Fruit fly (Drosophila melanogaster) whole organism, embryonic: Measurements from ENCODE around the gene CG1971.

ENCODE experiments used
- ATbp ChIP-seq: fragments of 200-800 bp; sonication (Bioruptor generic); optimal IDR thresholded peaks from 2 replicates; lab custom pipeline; 2017; ENCODE audit warnings: missing biosample characterization, mild to moderate bottlenecking, missing genetic modification characterization, missing genetic modification reagents
- Antp ChIP-seq: fragments of 200-800 bp; sonication (Bioruptor generic); optimal IDR thresholded peaks from 3 replicates; lab custom pipeline; 2016; ENCODE audit warnings: missing biosample characterization, missing genetic modification characterization
- Asciz ChIP-seq: fragments of 200-800 bp; sonication (Bioruptor generic); optimal IDR thresholded peaks from 2 replicates; lab custom pipeline; 2017; ENCODE audit warnings: missing biosample characterization, mild to moderate bottlenecking, missing genetic modification characterization, missing genetic modification reagents
- BEAF-32 ChIP-seq: fragments of 200-800 bp; sonication (Bioruptor generic); optimal IDR thresholded peaks from 3 replicates; lab custom pipeline; 2017; ENCODE audit warnings: missing biosample characterization, missing genetic modification characterization, mild to moderate bottlenecking, moderate library complexity, missing genetic modification reagents
- CG10209 ChIP-seq: fragments of 200-800 bp; sonication (Bioruptor generic); optimal IDR thresholded peaks from 3 replicates; lab custom pipeline; 2017; ENCODE audit warnings: missing biosample characterization, mild to moderate bottlenecking, missing genetic modification characterization, missing genetic modification reagents
- CG10321 ChIP-seq: fragments of 200-800 bp; sonication (Bioruptor generic); IDR thresholded peaks from 2 replicates; pipeline ENCODE4 v1.3.6; 2022; ENCODE audit warnings: missing biosample characterization, missing genetic modification characterization
- CG12071 ChIP-seq: fragments of 200-800 bp; sonication (Bioruptor generic); optimal IDR thresholded peaks from 3 replicates; lab custom pipeline; 2018; ENCODE audit warnings: missing biosample characterization, mild to moderate bottlenecking, missing genetic modification characterization
- CG12104 ChIP-seq: fragments of 200-800 bp; sonication (Bioruptor generic); optimal IDR thresholded peaks from 3 replicates; lab custom pipeline; 2016; ENCODE audit warnings: missing biosample characterization, missing genetic modification characterization
- CG12299 ChIP-seq: fragments of 200-800 bp; sonication (Bioruptor generic); optimal IDR thresholded peaks from 2 replicates; lab custom pipeline; 2018; ENCODE audit warnings: missing biosample characterization, mild to moderate bottlenecking, missing genetic modification characterization
- CG1233 ChIP-seq: fragments of 200-800 bp; sonication (Bioruptor generic); optimal IDR thresholded peaks from 4 replicates; lab custom pipeline; 2018; ENCODE audit warnings: missing biosample characterization, mild to moderate bottlenecking, missing genetic modification characterization
- CG15514 ChIP-seq: fragments of 200-800 bp; sonication (Bioruptor generic); optimal IDR thresholded peaks from 3 replicates; lab custom pipeline; 2017; ENCODE audit warnings: missing biosample characterization, missing genetic modification characterization, mild to moderate bottlenecking, moderate library complexity, missing genetic modification reagents
- CG15601 ChIP-seq: fragments of 200-800 bp; sonication (Bioruptor generic); optimal IDR thresholded peaks from 3 replicates; lab custom pipeline; 2019; ENCODE audit warnings: missing biosample characterization, mild to moderate bottlenecking, missing genetic modification characterization, moderate library complexity
- CG2875 ChIP-seq: fragments of 200-800 bp; sonication (Bioruptor generic); optimal IDR thresholded peaks from 2 replicates; lab custom pipeline; 2017; ENCODE audit warnings: missing biosample characterization, mild to moderate bottlenecking, missing genetic modification characterization, missing genetic modification reagents
- CG30431 ChIP-seq: fragments of 200-800 bp; sonication (Bioruptor generic); optimal IDR thresholded peaks from 2 replicates; lab custom pipeline; 2017; ENCODE audit warnings: missing biosample characterization, missing genetic modification characterization
- CG32532 ChIP-seq: fragments of 200-800 bp; sonication (Bioruptor generic); IDR thresholded peaks from 2 replicates; pipeline ENCODE4 v1.3.6; 2022; ENCODE audit warnings: missing biosample characterization, missing genetic modification characterization
- CG3407 ChIP-seq: fragments of 200-800 bp; sonication (Bioruptor generic); optimal IDR thresholded peaks from 2 replicates; lab custom pipeline; 2018; ENCODE audit warnings: missing biosample characterization, mild to moderate bottlenecking, missing genetic modification characterization
- CG4707 ChIP-seq: fragments of 200-800 bp; sonication (Bioruptor generic); optimal IDR thresholded peaks from 2 replicates; lab custom pipeline; 2018; ENCODE audit warnings: missing biosample characterization, mild to moderate bottlenecking, missing genetic modification characterization, moderate library complexity
- CG4730 ChIP-seq: fragments of 200-800 bp; sonication (Bioruptor generic); IDR thresholded peaks from 2 replicates; pipeline ENCODE4 v1.3.6; 2022; ENCODE audit warnings: missing biosample characterization, missing genetic modification characterization
- CG6765 ChIP-seq: fragments of 200-800 bp; sonication (Bioruptor generic); optimal IDR thresholded peaks from 3 replicates; lab custom pipeline; 2017; ENCODE audit warnings: missing biosample characterization, mild to moderate bottlenecking, missing genetic modification characterization
- CG6813 ChIP-seq: fragments of 200-800 bp; sonication (Bioruptor generic); optimal IDR thresholded peaks from 2 replicates; lab custom pipeline; 2017; ENCODE audit warnings: missing biosample characterization, missing genetic modification characterization, mild to moderate bottlenecking, moderate library complexity, missing genetic modification reagents
- CG7786 ChIP-seq: fragments of 200-800 bp; sonication (Bioruptor generic); optimal IDR thresholded peaks from 2 replicates; lab custom pipeline; 2016; ENCODE audit warnings: missing biosample characterization, missing genetic modification characterization
- CG7987 ChIP-seq: fragments of 200-800 bp; sonication (Bioruptor generic); optimal IDR thresholded peaks from 2 replicates; lab custom pipeline; 2018; ENCODE audit warnings: missing biosample characterization, mild to moderate bottlenecking, missing genetic modification characterization, moderate library complexity
- Dbx ChIP-seq: fragments of 200-800 bp; sonication (Bioruptor generic); IDR thresholded peaks from 3 replicates; pipeline ENCODE4 v1.3.6; 2022; ENCODE audit warnings: missing biosample characterization, missing genetic modification characterization
- Fer3 ChIP-seq: fragments of 200-800 bp; sonication (Bioruptor generic); optimal IDR thresholded peaks from 2 replicates; lab custom pipeline; 2018; ENCODE audit warnings: missing biosample characterization, mild to moderate bottlenecking, missing genetic modification characterization, moderate library complexity
- Hr3 ChIP-seq: fragments of 200-800 bp; sonication (Bioruptor generic); optimal IDR thresholded peaks from 3 replicates; lab custom pipeline; 2016; ENCODE audit warnings: missing biosample characterization, missing genetic modification characterization
- Hr78 ChIP-seq, 2 experiments: fragments of 200-800 bp in 1 of 2; fragments of >200 bp in 1 of 2; sonication (Bioruptor generic) in 1 of 2; optimal IDR thresholded peaks; 2 replicates each; lab custom pipeline; 2017 to 2019; ENCODE audit warnings: missing biosample characterization in 2 of 2, missing genetic modification characterization in 2 of 2, mild to moderate bottlenecking in 1 of 2, moderate library complexity in 1 of 2
- MESR4 ChIP-seq: fragments of 200-800 bp; sonication (Bioruptor generic); optimal IDR thresholded peaks from 2 replicates; lab custom pipeline; 2018; ENCODE audit warnings: missing biosample characterization, mild to moderate bottlenecking, missing genetic modification characterization, moderate library complexity
- Mrtf ChIP-seq: fragments of 200-800 bp; sonication (Bioruptor generic); IDR thresholded peaks from 3 replicates; pipeline ENCODE4 v1.3.6; 2022; ENCODE audit warnings: missing biosample characterization, missing genetic modification characterization
- Pdp1 ChIP-seq, 2 experiments: fragments of 200-800 bp; sonication (Bioruptor generic); optimal IDR thresholded peaks; 3 replicates each; lab custom pipeline; 2016; ENCODE audit warnings: missing biosample characterization in 2 of 2, missing genetic modification characterization in 2 of 2, mild to moderate bottlenecking in 1 of 2, moderate library complexity in 1 of 2
- Rfx ChIP-seq: fragments of 200-800 bp; sonication (Bioruptor generic); IDR thresholded peaks from 2 replicates; pipeline ENCODE4 v1.3.6; 2022; ENCODE audit warnings: missing biosample characterization, missing genetic modification characterization
- Six4 ChIP-seq: fragments of 200-800 bp; sonication (Bioruptor generic); optimal IDR thresholded peaks from 2 replicates; lab custom pipeline; 2016; ENCODE audit warnings: missing biosample characterization, missing genetic modification characterization
- Spps ChIP-seq: fragments of 200-800 bp; sonication (Bioruptor generic); optimal IDR thresholded peaks from 2 replicates; lab custom pipeline; 2018; ENCODE audit warnings: missing biosample characterization, mild to moderate bottlenecking, missing genetic modification characterization
- btn ChIP-seq: fragments of 200-800 bp; sonication (Bioruptor generic); optimal IDR thresholded peaks from 2 replicates; lab custom pipeline; 2016; ENCODE audit warnings: missing biosample characterization, missing genetic modification characterization
- caup ChIP-seq: fragments of 200-800 bp; sonication (Bioruptor generic); optimal IDR thresholded peaks from 3 replicates; lab custom pipeline; 2017; ENCODE audit warnings: missing biosample characterization, mild to moderate bottlenecking, missing genetic modification characterization, moderate library complexity; ENCODE audit not compliant: severe bottlenecking
- ci ChIP-seq: fragments of 200-800 bp; sonication (Bioruptor generic); IDR thresholded peaks from 3 replicates; pipeline ENCODE4 v1.3.6; 2022; ENCODE audit warnings: missing biosample characterization, missing genetic modification characterization
- grn ChIP-seq: fragments of 200-800 bp; sonication (Bioruptor generic); optimal IDR thresholded peaks from 3 replicates; lab custom pipeline; 2017; ENCODE audit warnings: missing biosample characterization, missing genetic modification characterization
- ind ChIP-seq: fragments of 200-800 bp; sonication (Bioruptor generic); optimal IDR thresholded peaks from 3 replicates; lab custom pipeline; 2016; ENCODE audit warnings: missing biosample characterization, missing genetic modification characterization
- lab ChIP-seq: fragments of 200-800 bp; sonication (Bioruptor generic); optimal IDR thresholded peaks from 3 replicates; lab custom pipeline; 2017; ENCODE audit warnings: missing biosample characterization, missing genetic modification characterization, mild to moderate bottlenecking, moderate library complexity, missing genetic modification reagents
- lbe ChIP-seq: fragments of 200-800 bp; sonication (Bioruptor generic); optimal IDR thresholded peaks from 2 replicates; lab custom pipeline; 2016; ENCODE audit warnings: missing biosample characterization, mild to moderate bottlenecking, missing genetic modification characterization
- lmd ChIP-seq: fragments of 200-800 bp; sonication (Bioruptor generic); IDR thresholded peaks from 2 replicates; pipeline ENCODE4 v1.3.6; 2022; ENCODE audit warnings: missing biosample characterization, missing genetic modification characterization
- mirr ChIP-seq: fragments of 200-800 bp; sonication (Bioruptor generic); optimal IDR thresholded peaks from 3 replicates; lab custom pipeline; 2018; ENCODE audit warnings: missing biosample characterization, mild to moderate bottlenecking, missing genetic modification characterization
- odd ChIP-seq: fragments of 200-800 bp; sonication (Bioruptor generic); optimal IDR thresholded peaks from 2 replicates; lab custom pipeline; 2017; ENCODE audit warnings: missing biosample characterization, mild to moderate bottlenecking, missing genetic modification characterization
- pho ChIP-seq: fragments of 200-800 bp; sonication (Bioruptor generic); optimal IDR thresholded peaks from 2 replicates; lab custom pipeline; 2016; ENCODE audit warnings: missing biosample characterization, missing genetic modification characterization
- so ChIP-seq: fragments of 200-800 bp; sonication (Bioruptor generic); IDR thresholded peaks from 3 replicates; pipeline ENCODE4 v1.3.6; 2022; ENCODE audit warnings: missing biosample characterization, missing genetic modification characterization
- stc ChIP-seq: fragments of 200-800 bp; sonication (Bioruptor generic); IDR thresholded peaks from 2 replicates; pipeline ENCODE4 v1.3.6; 2022; ENCODE audit warnings: missing biosample characterization, missing genetic modification characterization
- sug ChIP-seq: fragments of 200-800 bp; optimal IDR thresholded peaks from 2 replicates; lab custom pipeline; 2019; ENCODE audit warnings: missing biosample characterization, mild to moderate bottlenecking, missing genetic modification characterization, moderate library complexity
- trem ChIP-seq: fragments of 200-800 bp; optimal IDR thresholded peaks from 3 replicates; lab custom pipeline; 2019; ENCODE audit warnings: missing biosample characterization, mild to moderate bottlenecking, missing genetic modification characterization, moderate library complexity
- unc-4 ChIP-seq: fragments of 200-800 bp; sonication (Bioruptor generic); IDR thresholded peaks from 2 replicates; pipeline ENCODE4 v1.3.6; 2022; ENCODE audit warnings: missing biosample characterization, missing genetic modification characterization; ENCODE audit not compliant: partially characterized antibody

CG1971 gene

dm6 chr3R:31805228-31805738 is at the start of gene CG1971, which contains the start of gene CG42233 (continued):
- TF ChIP-seq Rfx (GFP tag; lab: Robert Waterston, UW) (0 out of 2 replicates have a peak, but pooled peaks have one; percentile 26), ind (GFP tag; lab: Kevin White, UChicago) (peak; percentile 30), BEAF-32 (peak; percentile 16), CG12299 (no peak), MESR4 (GFP tag; lab: Kevin White, UChicago) (peak; percentile 19), trem (tag; lab: Kevin White, UChicago) (peak; percentile 2), Mrtf (no peak), CG1233 (GFP tag; lab: Kevin White, UChicago) (peak; percentile 13), grn (peak; percentile 44), CG15601 (tag; lab: Kevin White, UChicago) (no peak), CG2875 (GFP tag; lab: Kevin White, UChicago) (no peak), CG7786 (GFP tag; lab: Kevin White, UChicago) (peak; percentile 29), CG10321 (GFP tag; lab: Robert Waterston, UW) (no peak), pho (GFP tag; lab: Kevin White, UChicago) (peak; percentile 15), lmd (GFP tag; lab: Robert Waterston, UW) (0 out of 2 replicates have a peak, but pooled peaks have one; percentile 23), Six4 (no peak), Antp (GFP tag; lab: Kevin White, UChicago) (peak; percentile 40), Hr3 (peak; percentile 5)
- TF ChIP-seq, all 482 proteins: peak for 99

dm6 chr3R:31758587-31759167 is 46.6 kb upstream of the CG1971 start, which contains the start of gene CG2187:
Gene CG2187, minus strand, starts transcription at chr3R:31758637.
- TF ChIP-seq caup (GFP tag; lab: Kevin White, UChicago): peak; percentile 16
- TF ChIP-seq mirr (GFP tag; lab: Kevin White, UChicago): peak; percentile 0
- peak; percentile 17 for TF ChIP-seq Fer3 (tag; lab: Kevin White, UChicago)
- TF ChIP-seq CG4730 (GFP tag; lab: Robert Waterston, UW): no peak
- TF ChIP-seq ATbp: peak; percentile 61
- TF ChIP-seq CG30431 (GFP tag; lab: Kevin White, UChicago): no peak
- TF ChIP-seq lab: peak; percentile 60
- peak; percentile 18 for TF ChIP-seq CG7987
- TF ChIP-seq stc (GFP tag; lab: Robert Waterston, UW): 0 out of 2 replicates have a peak, but pooled peaks have one; percentile 17
- TF ChIP-seq Hr78 (GFP tag; optimal IDR thresholded peaks at IDR 0.05; lab: Kevin White, UChicago): peak in 1 of 2 experiments; percentile 9
- TF ChIP-seq CG3407 (GFP tag; lab: Kevin White, UChicago): peak; percentile 0
- no peak for TF ChIP-seq lbe (GFP tag; lab: Kevin White, UChicago)
- peak; percentile 42 for TF ChIP-seq CG12071 (GFP tag; lab: Kevin White, UChicago)
- TF ChIP-seq unc-4: no peak
- TF ChIP-seq so (GFP tag; lab: Robert Waterston, UW): 0 out of 3 replicates have a peak, but pooled peaks have one; percentile 15
- peak; percentile 3 for TF ChIP-seq CG4707 (GFP tag; lab: Kevin White, UChicago)
- TF ChIP-seq Spps (tag; lab: Kevin White, UChicago): no peak
- TF ChIP-seq ci (GFP tag; lab: Robert Waterston, UW): peak; percentile 60
- TF ChIP-seq odd (GFP tag; lab: Kevin White, UChicago): peak; percentile 14
- TF ChIP-seq CG6813 (GFP tag; lab: Kevin White, UChicago): peak; percentile 39
- TF ChIP-seq CG15514 (GFP tag; lab: Kevin White, UChicago): peak; percentile 5
- peak; percentile 21 for TF ChIP-seq Asciz (GFP tag; lab: Kevin White, UChicago)
- no peak for TF ChIP-seq CG32532 (GFP tag; lab: Robert Waterston, UW)
- peak; percentile 22 for TF ChIP-seq CG6765 (GFP tag; lab: Kevin White, UChicago)
- peak; percentile 32 for TF ChIP-seq sug (tag; lab: Kevin White, UChicago)
- TF ChIP-seq btn (GFP tag; lab: Kevin White, UChicago): no peak
- TF ChIP-seq Dbx: peak; percentile 18; the same call in 1 of the 3 replicates
- peak in 1 of 2 experiments; percentile 35 for TF ChIP-seq Pdp1 (GFP tag; optimal IDR thresholded peaks at IDR 0.05; lab: Kevin White, UChicago)
- TF ChIP-seq CG10209 (GFP tag; lab: Kevin White, UChicago): no peak
- peak; percentile 12 for TF ChIP-seq CG12104 (GFP tag; lab: Kevin White, UChicago)
